Worm (Caenorhabditis elegans): ENCODE results near the gene srv-34.

ce11 chrV:16368143-16368542 lies 6.4 kb downstream of the srv-34 start:
- TF ChIP-seq zip-11 (GFP tag; IDR thresholded peaks at IDR 0.05) (no peak), nhr-76 (tag; optimal IDR thresholded peaks at IDR 0.05) (no peak), unc-62 (GFP tag; optimal IDR thresholded peaks at IDR 0.05 in 1 of 2) (no peak), unc-62 (tag; optimal IDR thresholded peaks at IDR 0.05) (no peak), Y5F2A.4 (GFP tag; optimal IDR thresholded peaks at IDR 0.05) (no peak), nhr-6 (tag; optimal IDR thresholded peaks at IDR 0.05) (no peak), D1046.2 (GFP tag; IDR thresholded peaks at IDR 0.05) (no peak), dmd-9 (GFP tag; IDR thresholded peaks at IDR 0.05) (no peak), dpl-1 (GFP tag; optimal IDR thresholded peaks at IDR 0.05) (no peak)
